Worm (Caenorhabditis elegans) whole organism, L4/young adult: Measurements from ENCODE around the gene Y102A5C.27.
"Not testable (repeated sequence)": the region's sequence is repeated elsewhere in the genome, so short reads cannot be mapped to it uniquely, and the experiment has no call there.

ENCODE experiments used
- W03F9.2 ChIP-seq: fragments of 150-350 bp; optimal IDR thresholded peaks from 2 replicates; lab custom pipeline; 2014; ENCODE audit warnings: missing biosample characterization, missing genetic modification characterization
- dao-5 ChIP-seq: sonication (generic microtip); optimal IDR thresholded peaks from 2 replicates; lab custom pipeline; 2016; ENCODE audit warnings: missing genotype, missing genetic modification characterization, moderate library complexity, missing compliant biosample characterization
- him-1 ChIP-seq: sonication (generic microtip); optimal IDR thresholded peaks from 2 replicates; lab custom pipeline; 2016; ENCODE audit warnings: missing genotype, missing genetic modification reagents, missing genetic modification characterization, missing compliant biosample characterization

DNA sequence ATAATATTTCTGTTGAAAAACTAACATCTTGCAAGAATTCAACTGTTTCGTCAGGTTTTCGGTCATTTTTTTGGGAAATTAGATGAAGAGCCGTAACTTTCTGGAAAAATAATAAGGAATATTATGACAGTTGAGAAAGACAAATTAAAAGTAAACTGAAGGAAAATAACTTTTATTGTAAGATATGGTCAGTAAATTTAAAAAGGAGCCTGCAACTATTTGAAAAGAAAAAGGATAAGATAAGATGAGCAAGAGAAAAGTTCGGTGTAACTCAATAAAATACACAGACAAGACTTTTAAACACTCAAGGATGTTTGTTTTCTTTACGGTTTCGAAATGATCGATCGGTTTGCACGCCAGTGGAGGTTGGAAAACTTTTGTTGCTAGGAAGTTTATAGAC, 38.9 kb downstream of the Y102A5C.27 start, which contains the start of gene fbxa-111:
- TF ChIP-seq him-1, W03F9.2, dao-5 (tag; lab: Kevin White, UChicago): not testable (repeated sequence)
